Fruit fly (Drosophila melanogaster) whole organism, embryonic: Measurements from ENCODE around the gene bsk.
A peak's percentile ranks its signal among the peaks of the same experiment; 100 is the strongest.

Experiments used
- Ada2b ChIP-seq: fragments of 200-800 bp; sonication (Bioruptor generic); IDR thresholded peaks from 2 replicates; pipeline ENCODE4 v1.3.6; 2022; ENCODE audit warnings: missing biosample characterization, missing genetic modification characterization
- CG1024 ChIP-seq: fragments of 200-800 bp; sonication (Bioruptor generic); IDR thresholded peaks from 2 replicates; pipeline ENCODE4 v1.3.6; 2022; ENCODE audit warnings: missing biosample characterization, missing genetic modification characterization
- CG10543 ChIP-seq: fragments of 200-800 bp; sonication (Bioruptor generic); optimal IDR thresholded peaks from 3 replicates; lab custom pipeline; 2017; ENCODE audit warnings: missing biosample characterization, mild to moderate bottlenecking, missing genetic modification characterization, moderate library complexity
- CG12104 ChIP-seq: fragments of 200-800 bp; sonication (Bioruptor generic); optimal IDR thresholded peaks from 3 replicates; lab custom pipeline; 2016; ENCODE audit warnings: missing biosample characterization, missing genetic modification characterization
- CG12659 ChIP-seq: fragments of 200-800 bp; sonication (Bioruptor generic); optimal IDR thresholded peaks from 3 replicates; lab custom pipeline; 2017; ENCODE audit warnings: mild to moderate bottlenecking, missing biosample characterization, missing genetic modification reagents, missing genetic modification characterization
- CG12769 ChIP-seq: fragments of 200-800 bp; sonication (Bioruptor generic); optimal IDR thresholded peaks from 2 replicates; lab custom pipeline; 2019; ENCODE audit warnings: missing biosample characterization, mild to moderate bottlenecking, missing genetic modification characterization, moderate library complexity
- CG13424 ChIP-seq: fragments of 200-800 bp; sonication (Bioruptor generic); optimal IDR thresholded peaks from 2 replicates; lab custom pipeline; 2019; ENCODE audit warnings: missing biosample characterization, mild to moderate bottlenecking, missing genetic modification characterization, moderate library complexity
- CG14441 ChIP-seq: fragments of 200-800 bp; sonication (Bioruptor generic); IDR thresholded peaks from 2 replicates; pipeline ENCODE4 v1.3.6; 2022; ENCODE audit warnings: missing biosample characterization, missing genetic modification characterization
- CG14965 ChIP-seq: fragments of 200-800 bp; sonication (Bioruptor generic); optimal IDR thresholded peaks from 2 replicates; lab custom pipeline; 2016; ENCODE audit warnings: missing biosample characterization, missing genetic modification characterization, borderline replicate concordance
- CG16815 ChIP-seq: fragments of 200-800 bp; sonication (Bioruptor generic); optimal IDR thresholded peaks from 3 replicates; lab custom pipeline; 2017; ENCODE audit warnings: missing biosample characterization, mild to moderate bottlenecking, missing genetic modification characterization
- CG1792 ChIP-seq: fragments of 200-800 bp; sonication (Bioruptor generic); optimal IDR thresholded peaks from 2 replicates; lab custom pipeline; 2016; ENCODE audit warnings: missing biosample characterization, missing genetic modification characterization
- CG2116 ChIP-seq: fragments of 200-800 bp; sonication (Bioruptor generic); optimal IDR thresholded peaks from 3 replicates; lab custom pipeline; 2018; ENCODE audit warnings: missing biosample characterization, mild to moderate bottlenecking, missing genetic modification characterization
- CG2875 ChIP-seq: fragments of 200-800 bp; sonication (Bioruptor generic); optimal IDR thresholded peaks from 2 replicates; lab custom pipeline; 2017; ENCODE audit warnings: missing biosample characterization, mild to moderate bottlenecking, missing genetic modification characterization, missing genetic modification reagents
- CG3163 ChIP-seq: fragments of 200-800 bp; sonication (Bioruptor generic); optimal IDR thresholded peaks from 3 replicates; lab custom pipeline; 2016; ENCODE audit warnings: missing biosample characterization, missing genetic modification characterization
- CG34224 ChIP-seq: fragments of 200-800 bp; sonication (Bioruptor generic); IDR thresholded peaks from 3 replicates; pipeline ENCODE4 v1.3.6; 2022; ENCODE audit warnings: missing biosample characterization, missing genetic modification characterization; ENCODE audit not compliant: partially characterized antibody
- CG4424 ChIP-seq: fragments of 200-800 bp; sonication (Bioruptor generic); optimal IDR thresholded peaks from 3 replicates; lab custom pipeline; 2016; ENCODE audit warnings: missing biosample characterization, missing genetic modification characterization
- CG4854 ChIP-seq: fragments of 200-800 bp; sonication (Bioruptor generic); optimal IDR thresholded peaks from 2 replicates; lab custom pipeline; 2016; ENCODE audit warnings: missing biosample characterization, missing genetic modification characterization, inconsistent platforms
- CG6813 ChIP-seq: fragments of 200-800 bp; sonication (Bioruptor generic); optimal IDR thresholded peaks from 2 replicates; lab custom pipeline; 2017; ENCODE audit warnings: missing biosample characterization, missing genetic modification characterization, mild to moderate bottlenecking, moderate library complexity, missing genetic modification reagents
- CG7839 ChIP-seq: fragments of 200-800 bp; sonication (Bioruptor generic); optimal IDR thresholded peaks from 3 replicates; lab custom pipeline; 2018; ENCODE audit warnings: missing biosample characterization, mild to moderate bottlenecking, missing genetic modification characterization, moderate library complexity
- CG9609 ChIP-seq: fragments of 200-800 bp; sonication (Bioruptor generic); optimal IDR thresholded peaks from 3 replicates; lab custom pipeline; 2016; ENCODE audit warnings: missing biosample characterization, missing genetic modification characterization
- Lhr ChIP-seq: fragments of 200-800 bp; sonication (Bioruptor generic); optimal IDR thresholded peaks from 3 replicates; lab custom pipeline; 2017; ENCODE audit warnings: mild to moderate bottlenecking, missing biosample characterization, missing genetic modification reagents, missing genetic modification characterization
- Med ChIP-seq: fragments of 200-800 bp; sonication (Bioruptor generic); peaks from one replicate; lab custom pipeline; 2016; ENCODE audit warnings: missing biosample characterization, missing genetic modification characterization, mild to moderate bottlenecking, inconsistent platforms, moderate library complexity
- Mrtf ChIP-seq: fragments of 200-800 bp; sonication (Bioruptor generic); IDR thresholded peaks from 3 replicates; pipeline ENCODE4 v1.3.6; 2022; ENCODE audit warnings: missing biosample characterization, missing genetic modification characterization
- Optix ChIP-seq: fragments of 200-800 bp; sonication (Bioruptor generic); IDR thresholded peaks from 3 replicates; pipeline ENCODE4 v1.3.6; 2022; ENCODE audit warnings: missing biosample characterization, missing genetic modification characterization
- Taf1 ChIP-seq: fragments of 200-800 bp; sonication (Bioruptor generic); IDR thresholded peaks from 2 replicates; pipeline ENCODE4 v1.3.6; 2022; ENCODE audit warnings: missing biosample characterization, missing genetic modification characterization
- bab2 ChIP-seq: fragments of 200-800 bp; sonication (Bioruptor generic); optimal IDR thresholded peaks from 2 replicates; lab custom pipeline; 2016; ENCODE audit warnings: missing biosample characterization, missing genetic modification characterization
- bbx ChIP-seq: fragments of 200-800 bp; sonication (Bioruptor generic); IDR thresholded peaks from 2 replicates; pipeline ENCODE4 v1.3.6; 2022; ENCODE audit warnings: missing biosample characterization, missing genetic modification characterization; ENCODE audit not compliant: partially characterized antibody
- chn ChIP-seq: fragments of 200-800 bp; sonication (Bioruptor generic); optimal IDR thresholded peaks from 2 replicates; lab custom pipeline; 2016; ENCODE audit warnings: missing biosample characterization, missing genetic modification characterization
- ci ChIP-seq: fragments of 200-800 bp; sonication (Bioruptor generic); IDR thresholded peaks from 3 replicates; pipeline ENCODE4 v1.3.6; 2022; ENCODE audit warnings: missing biosample characterization, missing genetic modification characterization
- cwo ChIP-seq: fragments of 200-800 bp; sonication (Bioruptor generic); optimal IDR thresholded peaks from 3 replicates; lab custom pipeline; 2017; ENCODE audit warnings: missing biosample characterization, missing genetic modification characterization, mild to moderate bottlenecking, moderate library complexity, missing genetic modification reagents
- dm ChIP-seq: fragments of 200-800 bp; sonication (Bioruptor generic); optimal IDR thresholded peaks from 3 replicates; lab custom pipeline; 2016; ENCODE audit warnings: missing biosample characterization, missing genetic modification characterization
- hkb ChIP-seq, 2 experiments: fragments of 200-800 bp in 1 of 2; fragments of >200 bp in 1 of 2; sonication (Bioruptor generic) in 1 of 2; IDR thresholded peaks in 1 of 2; optimal IDR thresholded peaks in 1 of 2; 2 replicates each; pipeline versions ENCODE4 v1.3.6 to Lab custom; 2017 to 2022; ENCODE audit warnings: missing biosample characterization in 1 of 2, missing genetic modification characterization in 1 of 2
- kah ChIP-seq: fragments of 200-800 bp; sonication (Bioruptor generic); optimal IDR thresholded peaks from 2 replicates; lab custom pipeline; 2018; ENCODE audit warnings: missing biosample characterization, mild to moderate bottlenecking, missing genetic modification characterization
- oc ChIP-seq: fragments of 200-800 bp; sonication (Bioruptor generic); optimal IDR thresholded peaks from 2 replicates; lab custom pipeline; 2018; ENCODE audit warnings: missing biosample characterization, mild to moderate bottlenecking, missing genetic modification characterization, moderate library complexity
- pho ChIP-seq: fragments of 200-800 bp; sonication (Bioruptor generic); optimal IDR thresholded peaks from 2 replicates; lab custom pipeline; 2016; ENCODE audit warnings: missing biosample characterization, missing genetic modification characterization
- pum ChIP-seq: fragments of 200-800 bp; sonication (Bioruptor generic); optimal IDR thresholded peaks from 2 replicates; lab custom pipeline; 2016; ENCODE audit warnings: missing biosample characterization, missing genetic modification characterization
- ranshi ChIP-seq: fragments of 200-800 bp; sonication (Bioruptor generic); IDR thresholded peaks from 2 replicates; pipeline ENCODE4 v1.3.6; 2022; ENCODE audit warnings: missing biosample characterization, missing genetic modification characterization
- sc ChIP-seq, 3 experiments: fragments of >200 bp in 2 of 3; fragments of 200-800 bp in 1 of 3; sonication (Bioruptor generic) in 1 of 3; optimal IDR thresholded peaks; 2 replicates in 2 of 3; 3 replicates in 1 of 3; lab custom pipeline; 2017; ENCODE audit warnings: mild to moderate bottlenecking in 1 of 3, missing biosample characterization in 1 of 3, missing genetic modification characterization in 1 of 3, missing genetic modification reagents in 1 of 3
- sens ChIP-seq: fragments of 200-800 bp; sonication (Bioruptor generic); peaks from one replicate; lab custom pipeline; 2016; ENCODE audit warnings: missing biosample characterization, missing genetic modification characterization
- seq ChIP-seq: fragments of 200-800 bp; sonication (Bioruptor generic); IDR thresholded peaks from 2 replicates; pipeline ENCODE4 v1.3.6; 2022; ENCODE audit warnings: missing biosample characterization, missing genetic modification characterization
- sima ChIP-seq: fragments of 200-800 bp; sonication (Bioruptor generic); optimal IDR thresholded peaks from 2 replicates; lab custom pipeline; 2016; ENCODE audit warnings: missing biosample characterization, missing genetic modification characterization
- slou ChIP-seq: fragments of 200-800 bp; sonication (Bioruptor generic); optimal IDR thresholded peaks from 3 replicates; lab custom pipeline; 2016; ENCODE audit warnings: missing biosample characterization, missing genetic modification characterization
- sqz ChIP-seq: fragments of 200-800 bp; sonication (Bioruptor generic); optimal IDR thresholded peaks from 3 replicates; lab custom pipeline; 2018; ENCODE audit warnings: missing biosample characterization, mild to moderate bottlenecking, missing genetic modification characterization
- tgo ChIP-seq: fragments of 200-800 bp; sonication (Bioruptor generic); IDR thresholded peaks from 3 replicates; pipeline ENCODE4 v1.3.6; 2022; ENCODE audit warnings: missing biosample characterization, missing genetic modification characterization
- tio ChIP-seq: fragments of 200-800 bp; sonication (Bioruptor generic); optimal IDR thresholded peaks from 2 replicates; lab custom pipeline; 2017; ENCODE audit warnings: missing biosample characterization, missing genetic modification characterization, inconsistent platforms
- ttk ChIP-seq: fragments of 200-800 bp; sonication (Bioruptor generic); IDR thresholded peaks from 2 replicates; pipeline ENCODE4 v2.1.2; 2022; ENCODE audit warnings: missing biosample characterization, missing genetic modification characterization
- tup ChIP-seq: fragments of 200-800 bp; sonication (Bioruptor generic); optimal IDR thresholded peaks from 2 replicates; lab custom pipeline; 2016; ENCODE audit warnings: missing biosample characterization, mild to moderate bottlenecking, missing genetic modification characterization, moderate library complexity
- tx ChIP-seq: fragments of 200-800 bp; sonication (Bioruptor generic); optimal IDR thresholded peaks from 2 replicates; lab custom pipeline; 2016; ENCODE audit warnings: missing biosample characterization, missing genetic modification characterization
- zf30C ChIP-seq: fragments of 200-800 bp; sonication (Bioruptor generic); optimal IDR thresholded peaks from 3 replicates; lab custom pipeline; 2018; ENCODE audit warnings: missing biosample characterization, mild to moderate bottlenecking, missing genetic modification characterization
- zfh1 ChIP-seq: fragments of 200-800 bp; sonication (Bioruptor generic); IDR thresholded peaks from 3 replicates; pipeline ENCODE4 v1.3.6; 2022; ENCODE audit warnings: missing biosample characterization, missing genetic modification characterization

Gene bsk

dm6 chr2L:10299810-10300147, 49.5 kb upstream of the bsk start, which contains the start of gene CYLD (continued):
- no peak; the same call in 1 of the 2 replicates for TF ChIP-seq ranshi (GFP tag; lab: Robert Waterston, UW)
- TF ChIP-seq CG12104 (GFP tag; lab: Kevin White, UChicago), result peak; percentile 15
- no peak for TF ChIP-seq ttk
- TF ChIP-seq CG2875 (GFP tag; lab: Kevin White, UChicago), result peak; percentile 41
- TF ChIP-seq CG7839 (tag; lab: Kevin White, UChicago), result peak; percentile 80
- TF ChIP-seq zf30C (GFP tag; lab: Kevin White, UChicago), result peak; percentile 86
- TF ChIP-seq sens (GFP tag; lab: Kevin White, UChicago), result peak; percentile 96
- TF ChIP-seq Optix (GFP tag; lab: Robert Waterston, UW), result no peak
- TF ChIP-seq kah (GFP tag; lab: Kevin White, UChicago), result no peak
- TF ChIP-seq CG16815 (GFP tag; lab: Kevin White, UChicago), result no peak
- peak; percentile 40; the same call in 1 of the 2 replicates for TF ChIP-seq Ada2b (GFP tag; lab: Robert Waterston, UW)
- peak; percentile 18 for TF ChIP-seq pho (GFP tag; lab: Kevin White, UChicago)
- TF ChIP-seq bab2 (GFP tag; lab: Kevin White, UChicago), result peak; percentile 17
- peak; percentile 61; the same call in 2 of the 3 replicates for TF ChIP-seq tgo (GFP tag; lab: Robert Waterston, UW)
- TF ChIP-seq CG12659 (GFP tag; lab: Kevin White, UChicago), result peak; percentile 67
- peak; percentile 25 for TF ChIP-seq tx (GFP tag; lab: Kevin White, UChicago)
- TF ChIP-seq CG14441 (GFP tag; lab: Robert Waterston, UW), result 0 out of 2 replicates have a peak, but pooled peaks have one; percentile 39
- no peak for TF ChIP-seq Mrtf (GFP tag; lab: Robert Waterston, UW)
- peak; percentile 44; the same call in 1 of the 2 replicates for TF ChIP-seq CG1024
- peak; percentile 50 for TF ChIP-seq sqz (GFP tag; lab: Kevin White, UChicago)
- TF ChIP-seq pum (GFP tag; lab: Kevin White, UChicago), result no peak
- peak; percentile 23 for TF ChIP-seq Lhr
- TF ChIP-seq tio (GFP tag; lab: Kevin White, UChicago), result peak; percentile 56
- no peak for TF ChIP-seq hkb (optimal IDR thresholded peaks at IDR 0.05; lab: Kevin White, UChicago)
- TF ChIP-seq hkb (GFP tag; IDR thresholded peaks at IDR 0.05; lab: Robert Waterston, UW), result peak; percentile 85
- no peak for TF ChIP-seq CG6813 (GFP tag; lab: Kevin White, UChicago)
- TF ChIP-seq CG4424 (GFP tag; lab: Kevin White, UChicago), result peak; percentile 71
- TF ChIP-seq Med (GFP tag; lab: Kevin White, UChicago), result peak; percentile 83
- TF ChIP-seq chn (GFP tag; lab: Kevin White, UChicago), result no peak
- peak; percentile 83; the same call in 1 of the 3 replicates for TF ChIP-seq ci
- TF ChIP-seq cwo (GFP tag; lab: Kevin White, UChicago), result peak; percentile 70
- no peak for TF ChIP-seq oc (tag; lab: Kevin White, UChicago)
- TF ChIP-seq sc (optimal IDR thresholded peaks at IDR 0.05; lab: Kevin White, UChicago), result no peak
- TF ChIP-seq sc (GFP tag; optimal IDR thresholded peaks at IDR 0.05; lab: Kevin White, UChicago), result peak; percentile 13
- no peak for TF ChIP-seq CG4854
- TF ChIP-seq zfh1, result peak; percentile 81
- TF ChIP-seq dm (GFP tag; lab: Kevin White, UChicago), result no peak
- no peak for TF ChIP-seq CG10543 (GFP tag; lab: Kevin White, UChicago)
- no peak for TF ChIP-seq CG9609
- no peak for TF ChIP-seq CG3163 (GFP tag; lab: Kevin White, UChicago)
- TF ChIP-seq CG13424 (tag; lab: Kevin White, UChicago), result peak; percentile 79
- TF ChIP-seq CG1792 (GFP tag; lab: Kevin White, UChicago), result no peak
- TF ChIP-seq seq (GFP tag; lab: Robert Waterston, UW), result peak; percentile 41; the same call in 1 of the 2 replicates
- peak; percentile 67 for TF ChIP-seq CG2116 (GFP tag; lab: Kevin White, UChicago)
- no peak for TF ChIP-seq CG14965
- TF ChIP-seq sima (GFP tag; lab: Kevin White, UChicago), result no peak
- TF ChIP-seq tup, result no peak
- TF ChIP-seq CG34224 (GFP tag; lab: Robert Waterston, UW), result peak; percentile 35; the same call in 1 of the 3 replicates
- TF ChIP-seq CG12769 (tag; lab: Kevin White, UChicago), result peak; percentile 64
- peak; percentile 73 for TF ChIP-seq slou (GFP tag; lab: Kevin White, UChicago)
- TF ChIP-seq bbx (GFP tag; lab: Robert Waterston, UW), result no peak
- TF ChIP-seq Taf1 (GFP tag; lab: Robert Waterston, UW), result no peak
